Worm (Caenorhabditis elegans) whole organism, young adult: ENCODE results near the gene T03E6.8.
A peak's percentile ranks its signal among the peaks of the same experiment; 100 is the strongest.
"Not testable (repeated sequence)": the region's sequence is repeated elsewhere in the genome, so short reads cannot be mapped to it uniquely, and the experiment has no call there.

ENCODE experiments used
- B0035.1 ChIP-seq: sonication (generic microtip); optimal IDR thresholded peaks from 2 replicates; lab custom pipeline; 2016; ENCODE audit warnings: missing genetic modification characterization, mild to moderate bottlenecking, missing compliant biosample characterization, missing genotype, missing genetic modification reagents
- B0261.1 ChIP-seq: sonication (generic microtip); optimal IDR thresholded peaks from 2 replicates; lab custom pipeline; 2016; ENCODE audit warnings: mild to moderate bottlenecking, missing genetic modification characterization, moderate library complexity, missing compliant biosample characterization
- B0336.3 ChIP-seq: fragments of 200-800 bp; sonication (Bioruptor generic); IDR thresholded peaks from 2 replicates; pipeline ENCODE4 v1.3.6; 2022; ENCODE audit warnings: missing genetic modification characterization, missing compliant biosample characterization
- C17E4.6 ChIP-seq: fragments of 200-800 bp; sonication (Bioruptor generic); IDR thresholded peaks from 2 replicates; pipeline ENCODE4 v1.3.6; 2022; ENCODE audit warnings: missing genetic modification reagents, missing genetic modification characterization, missing compliant biosample characterization
- F23B12.7 ChIP-seq: sonication (generic microtip); optimal IDR thresholded peaks from 2 replicates; lab custom pipeline; 2017; ENCODE audit warnings: missing genetic modification characterization, mild to moderate bottlenecking, missing compliant biosample characterization, antibody characterized with exemption, moderate library complexity; ENCODE audit not compliant: insufficient read depth
- F37B4.10 ChIP-seq: fragments of 200-800 bp; sonication (Bioruptor generic); IDR thresholded peaks from 2 replicates; pipeline ENCODE4 v1.3.6; 2022; ENCODE audit warnings: missing genetic modification characterization, missing compliant biosample characterization
- F39B2.1 ChIP-seq: fragments of 200-800 bp; sonication (Bioruptor generic); IDR thresholded peaks from 2 replicates; pipeline ENCODE4 v1.3.6; 2022; ENCODE audit warnings: missing genetic modification reagents, missing genetic modification characterization, missing compliant biosample characterization
- F55B11.4 ChIP-seq: sonication (generic microtip); optimal IDR thresholded peaks from 2 replicates; lab custom pipeline; 2016; ENCODE audit warnings: missing compliant biosample characterization, missing genetic modification characterization, borderline replicate concordance; ENCODE audit not compliant: insufficient read depth
- K12H6.12 ChIP-seq: fragments of 200-800 bp; sonication (Bioruptor generic); optimal IDR thresholded peaks from 2 replicates; lab custom pipeline; 2018; ENCODE audit warnings: mild to moderate bottlenecking, missing genetic modification characterization, missing compliant biosample characterization
- T26A5.8 ChIP-seq: sonication (generic microtip); optimal IDR thresholded peaks from 2 replicates; lab custom pipeline; 2016; ENCODE audit warnings: missing genetic modification characterization, missing compliant biosample characterization
- Y79H2A.3 ChIP-seq: fragments of 200-800 bp; sonication (Bioruptor generic); conservative IDR thresholded peaks from 2 replicates; pipeline ENCODE4 v1.3.6; 2022; ENCODE audit warnings: missing genetic modification reagents, missing genetic modification characterization, missing compliant biosample characterization
- Y95B8A.8 ChIP-seq: fragments of 200-800 bp; sonication (Bioruptor generic); IDR thresholded peaks from 2 replicates; pipeline ENCODE4 v1.3.6; 2022; ENCODE audit warnings: missing genetic modification reagents, missing genetic modification characterization, missing compliant biosample characterization
- aptf-2 ChIP-seq: fragments of 200-800 bp; sonication (Bioruptor generic); conservative IDR thresholded peaks from 2 replicates; pipeline ENCODE4 v1.3.6; 2022; ENCODE audit warnings: missing genetic modification reagents, missing genetic modification characterization, missing compliant biosample characterization
- athp-1 ChIP-seq: sonication (generic microtip); optimal IDR thresholded peaks from 2 replicates; lab custom pipeline; 2017; ENCODE audit warnings: mild to moderate bottlenecking, missing genetic modification characterization, missing compliant biosample characterization
- bed-1 ChIP-seq: fragments of 200-800 bp; sonication (Bioruptor generic); IDR thresholded peaks from 2 replicates; pipeline ENCODE4 v1.3.6; 2022; ENCODE audit warnings: missing genetic modification reagents, missing genetic modification characterization, missing compliant biosample characterization
- bed-2 ChIP-seq: fragments of 200-800 bp; sonication (Bioruptor generic); IDR thresholded peaks from 2 replicates; pipeline ENCODE4 v1.3.6; 2022; ENCODE audit warnings: missing genetic modification reagents, missing genetic modification characterization, missing compliant biosample characterization
- cebp-2 ChIP-seq: fragments of 200-800 bp; sonication (Bioruptor generic); IDR thresholded peaks from 2 replicates; pipeline ENCODE4 v1.3.6; 2022; ENCODE audit warnings: missing genetic modification characterization, missing compliant biosample characterization
- ceh-100 ChIP-seq: fragments of 200-800 bp; sonication (Bioruptor generic); IDR thresholded peaks from 2 replicates; pipeline ENCODE4 v1.3.6; 2022; ENCODE audit warnings: missing genetic modification reagents, missing genetic modification characterization, missing compliant biosample characterization
- ceh-27 ChIP-seq: fragments of 200-800 bp; sonication (Bioruptor generic); optimal IDR thresholded peaks from 2 replicates; lab custom pipeline; 2018; ENCODE audit warnings: mild to moderate bottlenecking, missing genetic modification characterization, moderate library complexity, missing compliant biosample characterization
- ceh-79 ChIP-seq: sonication (generic microtip); optimal IDR thresholded peaks from 2 replicates; lab custom pipeline; 2017; ENCODE audit warnings: mild to moderate bottlenecking, missing genetic modification characterization, missing compliant biosample characterization
- die-1 ChIP-seq: sonication (generic microtip); optimal IDR thresholded peaks from 2 replicates; lab custom pipeline; 2016; ENCODE audit warnings: missing genotype, mild to moderate bottlenecking, missing genetic modification characterization, missing compliant biosample characterization
- dox-1 ChIP-seq: fragments of 200-800 bp; sonication (Bioruptor generic); IDR thresholded peaks from 2 replicates; pipeline ENCODE4 v1.3.6; 2022; ENCODE audit warnings: missing genetic modification reagents, missing genetic modification characterization, missing compliant biosample characterization
- egl-44 ChIP-seq: fragments of 200-800 bp; sonication (Bioruptor generic); IDR thresholded peaks from 2 replicates; pipeline ENCODE4 v1.3.6; 2022; ENCODE audit warnings: missing genetic modification reagents, missing genetic modification characterization, missing compliant biosample characterization
- hlh-12 ChIP-seq: sonication (generic microtip); optimal IDR thresholded peaks from 2 replicates; lab custom pipeline; 2016; ENCODE audit warnings: missing genetic modification characterization, missing compliant biosample characterization
- lag-1 ChIP-seq: fragments of 200-800 bp; sonication (Bioruptor generic); IDR thresholded peaks from 2 replicates; pipeline ENCODE4 v1.3.6; 2022; ENCODE audit warnings: missing genetic modification reagents, missing genetic modification characterization, missing compliant biosample characterization
- lin-35 ChIP-seq, 3 experiments: fragments of 150-350 bp in 2 of 3; sonication (generic microtip) in 1 of 3; optimal IDR thresholded peaks; 2 replicates each; lab custom pipeline; 2014 to 2018; ENCODE audit warnings: missing biosample characterization in 3 of 3, missing genetic modification characterization in 3 of 3, missing genetic modification reagents in 3 of 3
- lsl-1 ChIP-seq: fragments of 200-800 bp; sonication (Bioruptor generic); optimal IDR thresholded peaks from 2 replicates; lab custom pipeline; 2018; ENCODE audit warnings: mild to moderate bottlenecking, missing genetic modification characterization, moderate library complexity, missing compliant biosample characterization
- madf-10 ChIP-seq: sonication (generic microtip); optimal IDR thresholded peaks from 2 replicates; lab custom pipeline; 2016; ENCODE audit warnings: mild to moderate bottlenecking, missing genetic modification characterization, missing compliant biosample characterization
- madf-6 ChIP-seq: fragments of 200-800 bp; sonication (Bioruptor generic); IDR thresholded peaks from 2 replicates; pipeline ENCODE4 v1.3.6; 2022; ENCODE audit warnings: missing genetic modification reagents, missing genetic modification characterization, missing compliant biosample characterization
- mcd-1 ChIP-seq: fragments of 200-800 bp; sonication (Bioruptor generic); IDR thresholded peaks from 2 replicates; pipeline ENCODE4 v1.3.6; 2022; ENCODE audit warnings: missing genetic modification reagents, missing genetic modification characterization, missing compliant biosample characterization
- mel-28 ChIP-seq: sonication (generic microtip); optimal IDR thresholded peaks from 2 replicates; lab custom pipeline; 2016; ENCODE audit warnings: borderline replicate concordance, mild to moderate bottlenecking, missing genetic modification characterization, missing compliant biosample characterization
- mes-4 ChIP-seq: sonication (generic microtip); optimal IDR thresholded peaks from 2 replicates; lab custom pipeline; 2016; ENCODE audit warnings: missing genotype, missing genetic modification characterization, missing compliant biosample characterization
- nfyb-1 ChIP-seq: fragments of 200-800 bp; sonication (Bioruptor generic); IDR thresholded peaks from 2 replicates; pipeline ENCODE4 v1.3.6; 2022; ENCODE audit warnings: missing genetic modification reagents, missing genetic modification characterization, missing compliant biosample characterization
- nhr-80 ChIP-seq: sonication (generic microtip); optimal IDR thresholded peaks from 2 replicates; lab custom pipeline; 2016; ENCODE audit warnings: missing genetic modification characterization, missing compliant biosample characterization
- pha-4 ChIP-seq: fragments of 150-350 bp; sonication (generic microtip); optimal IDR thresholded peaks from 2 replicates; lab custom pipeline; 2014; ENCODE audit warnings: missing biosample characterization, missing genetic modification reagents, missing genetic modification characterization
- rec-8 ChIP-seq, 2 experiments: sonication (generic microtip); optimal IDR thresholded peaks; 2 replicates each; lab custom pipeline; 2016; ENCODE audit warnings: mild to moderate bottlenecking in 2 of 2, missing genetic modification characterization in 2 of 2, missing genetic modification reagents in 2 of 2, missing genotype in 2 of 2, missing biosample characterization in 1 of 2, missing compliant biosample characterization in 1 of 2, moderate library complexity in 1 of 2
- rpc-1 ChIP-seq, 2 experiments: fragments of 150-350 bp in 1 of 2; sonication (generic microtip) in 1 of 2; optimal IDR thresholded peaks; 2 replicates each; lab custom pipeline; 2014 to 2018; ENCODE audit warnings: missing biosample characterization in 1 of 2, missing genetic modification characterization in 1 of 2, missing genetic modification reagents in 1 of 2, missing genotype in 1 of 2
- sdz-38 ChIP-seq: sonication (generic microtip); optimal IDR thresholded peaks from 2 replicates; lab custom pipeline; 2016; ENCODE audit warnings: missing genotype, missing genetic modification characterization, missing compliant biosample characterization
- sea-2 ChIP-seq: fragments of 200-800 bp; sonication (Bioruptor generic); IDR thresholded peaks from 2 replicates; pipeline ENCODE4 v1.3.6; 2022; ENCODE audit warnings: missing genetic modification characterization, missing compliant biosample characterization
- snpc-1.1 ChIP-seq: sonication (generic microtip); optimal IDR thresholded peaks from 2 replicates; lab custom pipeline; 2017; ENCODE audit warnings: missing genetic modification characterization, mild to moderate bottlenecking, missing compliant biosample characterization, antibody characterized with exemption, moderate library complexity, missing genotype, missing genetic modification reagents; ENCODE audit not compliant: insufficient read depth
- sptf-2 ChIP-seq: fragments of 200-800 bp; sonication (Bioruptor generic); optimal IDR thresholded peaks from 2 replicates; lab custom pipeline; 2018; ENCODE audit warnings: mild to moderate bottlenecking, missing genetic modification characterization, missing compliant biosample characterization
- unc-62 ChIP-seq: fragments of 150-350 bp; optimal IDR thresholded peaks from 2 replicates; lab custom pipeline; 2014; ENCODE audit warnings: missing biosample characterization, missing genetic modification reagents, missing genetic modification characterization
- ztf-18 ChIP-seq: sonication (generic microtip); optimal IDR thresholded peaks from 2 replicates; lab custom pipeline; 2016; ENCODE audit warnings: missing genotype, mild to moderate bottlenecking, missing genetic modification characterization, missing compliant biosample characterization
- ztf-6 ChIP-seq: fragments of 200-800 bp; sonication (Bioruptor generic); IDR thresholded peaks from 2 replicates; pipeline ENCODE4 v1.3.6; 2022; ENCODE audit warnings: missing genetic modification reagents, missing genetic modification characterization, missing compliant biosample characterization

Gene T03E6.8

ce11 chrV:16603102-16603501 is at the start of gene T03E6.8:
Gene T03E6.8, minus strand, starts transcription at chrV:16603202.
- TF ChIP-seq K12H6.12 (tag; lab: Kevin White, UChicago) (no peak), T26A5.8 (tag; lab: Kevin White, UChicago) (no peak), F23B12.7 (tag; lab: Kevin White, UChicago) (no peak), lsl-1 (GFP tag; lab: Kevin White, UChicago) (no peak), mes-4 (tag; lab: Kevin White, UChicago) (no peak), ceh-27 (GFP tag; lab: Kevin White, UChicago) (no peak), bed-1 (GFP tag; lab: Robert Waterston, UW) (no peak), B0336.3 (GFP tag; lab: Robert Waterston, UW) (no peak), madf-6 (no peak), ceh-79 (no peak), snpc-1.1 (tag; lab: Kevin White, UChicago) (no peak), ztf-18 (tag; lab: Kevin White, UChicago) (no peak), unc-62 (GFP tag; lab: Kevin White, UChicago) (no peak), rec-8 (tag; optimal IDR thresholded peaks at IDR 0.05; lab: Kevin White, UChicago) (no peak), B0261.1 (tag; lab: Kevin White, UChicago) (no peak), athp-1 (tag; lab: Kevin White, UChicago) (no peak), mcd-1 (GFP tag; lab: Robert Waterston, UW) (no peak), F37B4.10 (GFP tag; lab: Robert Waterston, UW) (no peak), cebp-2 (GFP tag; lab: Robert Waterston, UW) (no peak)
- TF ChIP-seq, all 124 proteins: peak for 0

ce11 chrV:16649200-16649599 is 46.2 kb upstream of the T03E6.8 start, which contains the start of gene W06G6.11:
Gene W06G6.11, minus strand, starts transcription at chrV:16649300.
- TF ChIP-seq rpc-1 (optimal IDR thresholded peaks at IDR 0.05; lab: Kevin White, UChicago); rpc-1 (tag; optimal IDR thresholded peaks at IDR 0.05; lab: Kevin White, UChicago); B0261.1 (tag; lab: Kevin White, UChicago); pha-4 (tag; lab: Kevin White, UChicago): not testable (repeated sequence)

DNA sequence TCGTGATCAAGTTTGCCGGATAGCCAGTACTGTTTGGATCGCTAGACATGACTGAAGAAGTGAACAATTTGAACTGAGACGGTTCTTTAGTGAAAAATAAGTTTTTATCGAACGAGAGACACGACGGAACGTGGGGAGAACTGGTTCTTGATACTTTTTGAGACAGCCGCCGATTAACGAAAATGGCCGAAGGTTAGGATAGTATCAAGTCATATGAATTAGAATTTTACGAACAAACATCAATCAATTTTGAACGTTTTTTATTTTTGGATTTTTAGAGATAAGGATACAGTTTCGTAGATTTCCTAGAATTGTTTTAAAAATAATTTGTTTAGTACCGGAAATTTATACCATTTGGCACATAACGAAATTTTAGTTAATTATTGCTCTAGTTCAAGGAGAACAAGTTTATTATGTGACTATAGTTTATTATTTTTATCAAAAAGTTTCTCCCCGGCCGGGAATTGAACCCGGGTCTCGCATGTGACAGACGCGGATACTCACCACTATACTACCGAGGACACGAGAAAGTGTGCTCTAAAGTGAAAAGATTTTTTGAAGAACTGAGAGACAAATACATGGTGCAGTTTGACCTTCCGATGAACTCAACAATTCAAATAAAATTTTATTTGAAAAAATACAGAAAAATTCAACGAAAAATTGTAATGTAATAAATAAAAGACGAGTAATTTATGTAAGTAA is 45.5 kb upstream of the T03E6.8 start, which contains the start of gene W06G6.20:
Gene W06G6.20 (minus strand): TSS at position 51 of the 702 bp plus-strand sequence.
- TF ChIP-seq sea-2 (GFP tag; lab: Robert Waterston, UW) = no peak
- TF ChIP-seq C17E4.6 (GFP tag; lab: Robert Waterston, UW) = no peak
- TF ChIP-seq ceh-100 (GFP tag; lab: Robert Waterston, UW) = 0 out of 2 replicates have a peak, but pooled peaks have one; percentile 9
- no peak for TF ChIP-seq Y79H2A.3 (GFP tag; lab: Robert Waterston, UW)
- no peak for TF ChIP-seq pha-4 (tag; lab: Kevin White, UChicago)
- TF ChIP-seq madf-10 (tag; lab: Kevin White, UChicago) = peak; percentile 3
- TF ChIP-seq dox-1 = 0 out of 2 replicates have a peak, but pooled peaks have one; percentile 18
- no peak for TF ChIP-seq B0035.1 (tag; lab: Kevin White, UChicago)
- no peak for TF ChIP-seq lag-1 (GFP tag; lab: Robert Waterston, UW)
- no peak for TF ChIP-seq sptf-2
- TF ChIP-seq Y95B8A.8 (GFP tag; lab: Robert Waterston, UW) = no peak
- no peak for TF ChIP-seq lin-35 (GFP tag; optimal IDR thresholded peaks at IDR 0.05; lab: Kevin White, UChicago)
- TF ChIP-seq F39B2.1 (GFP tag; lab: Robert Waterston, UW) = no peak
- no peak for TF ChIP-seq mel-28
- TF ChIP-seq bed-2 (GFP tag; lab: Robert Waterston, UW) = no peak
- TF ChIP-seq hlh-12 (tag; lab: Kevin White, UChicago) = no peak
- TF ChIP-seq egl-44 (GFP tag; lab: Robert Waterston, UW) = no peak
- TF ChIP-seq cebp-2 (GFP tag; lab: Robert Waterston, UW) = no peak
- no peak for TF ChIP-seq sdz-38
- peak; percentile 72 for TF ChIP-seq die-1
- no peak for TF ChIP-seq ztf-6 (GFP tag; lab: Robert Waterston, UW)
- no peak for TF ChIP-seq F55B11.4
- no peak for TF ChIP-seq F37B4.10 (GFP tag; lab: Robert Waterston, UW)
- peak; percentile 3 for TF ChIP-seq nhr-80 (tag; lab: Kevin White, UChicago)
- TF ChIP-seq aptf-2 (GFP tag; lab: Robert Waterston, UW) = no peak
- 0 out of 2 replicates have a peak, but pooled peaks have one; percentile 47 for TF ChIP-seq nfyb-1
